Worm (Caenorhabditis elegans): ENCODE results near the gene dmd-7.

Gene dmd-7

ce11 chrV:6270552-6270951 is 23.8 kb downstream of the dmd-7 start, which contains the start of gene F31F7.2:
F31F7.2 (plus strand) TSS chrV:6270852.
- no peak for TF ChIP-seq unc-55 (GFP tag; optimal IDR thresholded peaks at IDR 0.05)
- TF ChIP-seq tbx-2 (tag; optimal IDR thresholded peaks at IDR 0.05), result no peak
- TF ChIP-seq sox-4 (tag; optimal IDR thresholded peaks at IDR 0.05), result no peak
- TF ChIP-seq unc-42 (tag; optimal IDR thresholded peaks at IDR 0.05), result no peak
- no peak for TF ChIP-seq pat-9 (tag; optimal IDR thresholded peaks at IDR 0.05)
- no peak for TF ChIP-seq pqm-1 (tag; optimal IDR thresholded peaks at IDR 0.05)
- no peak for TF ChIP-seq rnt-1 (tag; optimal IDR thresholded peaks at IDR 0.05)
- no peak for TF ChIP-seq lim-6 (tag; optimal IDR thresholded peaks at IDR 0.05)
- TF ChIP-seq pha-2 (tag; optimal IDR thresholded peaks at IDR 0.05), result no peak
- TF ChIP-seq fkh-10 (GFP tag; optimal IDR thresholded peaks at IDR 0.05), result no peak
- TF ChIP-seq K02D7.2 (tag; optimal IDR thresholded peaks at IDR 0.05), result no peak
- no peak for TF ChIP-seq sox-2 (GFP tag; IDR thresholded peaks at IDR 0.05)
- TF ChIP-seq hlh-6 (tag; optimal IDR thresholded peaks at IDR 0.05), result no peak
- no peak for TF ChIP-seq elt-2 (tag; optimal IDR thresholded peaks at IDR 0.05)
- no peak for TF ChIP-seq pros-1 (tag; optimal IDR thresholded peaks at IDR 0.05)
- no peak for TF ChIP-seq dve-1 (tag; optimal IDR thresholded peaks at IDR 0.05)
- TF ChIP-seq ama-1 (optimal IDR thresholded peaks at IDR 0.05), result no peak

ce11 chrV:6275209-6275608 is 28.5 kb downstream of the dmd-7 start:
- TF ChIP-seq hlh-8 (tag; optimal IDR thresholded peaks at IDR 0.05), result no peak
- no peak for TF ChIP-seq dve-1 (tag; optimal IDR thresholded peaks at IDR 0.05)
- no peak for TF ChIP-seq hlh-30 (tag; optimal IDR thresholded peaks at IDR 0.05; ENCODE audit: insufficient read depth)
- no peak for TF ChIP-seq sox-4 (tag; optimal IDR thresholded peaks at IDR 0.05)
- peak; percentile 39 for TF ChIP-seq elt-2 (tag; optimal IDR thresholded peaks at IDR 0.05)
- TF ChIP-seq pat-9 (tag; optimal IDR thresholded peaks at IDR 0.05), result no peak
- TF ChIP-seq lim-6 (tag; optimal IDR thresholded peaks at IDR 0.05), result no peak

- TF ChIP-seq ceh-31 (tag; optimal IDR thresholded peaks at IDR 0.05), result no peak
- TF ChIP-seq elt-2 (tag; optimal IDR thresholded peaks at IDR 0.05), result peak; percentile 21
- no peak for TF ChIP-seq Y22D7AL.16 (tag; optimal IDR thresholded peaks at IDR 0.05)
- no peak for TF ChIP-seq F13H6.1 (tag; optimal IDR thresholded peaks at IDR 0.05)
- no peak for TF ChIP-seq hlh-30 (tag; optimal IDR thresholded peaks at IDR 0.05; ENCODE audit: insufficient read depth)
- TF ChIP-seq nhr-11 (tag; optimal IDR thresholded peaks at IDR 0.05), result no peak
Measured at ce11 chrV:6276205-6276604, 29.5 kb downstream of the dmd-7 start, which contains the start of gene F31F7.1. F31F7.1 (plus strand) TSS chrV:6276439.

ce11 chrV:6277178-6277834 is 30.6 kb downstream of the dmd-7 start:
- TF ChIP-seq K09A11.1 (tag; optimal IDR thresholded peaks at IDR 0.05; ENCODE audit: insufficient read depth) (no peak), sdc-2 (tag; optimal IDR thresholded peaks at IDR 0.05) (no peak), hlh-30 (tag; optimal IDR thresholded peaks at IDR 0.05; ENCODE audit: insufficient read depth) (no peak), pax-1 (tag; optimal IDR thresholded peaks at IDR 0.05) (no peak), nhr-11 (tag; optimal IDR thresholded peaks at IDR 0.05) (no peak), ttx-3 (tag; optimal IDR thresholded peaks at IDR 0.05) (no peak), ceh-19 (GFP tag; optimal IDR thresholded peaks at IDR 0.05) (no peak), nhr-232 (tag; optimal IDR thresholded peaks at IDR 0.05) (no peak)

ce11 chrV:6278117-6279081 is 31.7 kb downstream of the dmd-7 start, which contains the start of gene fil-2:
fil-2 (plus strand) TSS chrV:6279031.
- TF ChIP-seq pros-1 (tag; optimal IDR thresholded peaks at IDR 0.05), result no peak
- no peak for TF ChIP-seq unc-42 (tag; optimal IDR thresholded peaks at IDR 0.05)
- TF ChIP-seq lim-6 (tag; optimal IDR thresholded peaks at IDR 0.05), result no peak
- no peak for TF ChIP-seq ceh-30 (tag; optimal IDR thresholded peaks at IDR 0.05)
- no peak for TF ChIP-seq ceh-34 (tag; optimal IDR thresholded peaks at IDR 0.05)
- no peak for TF ChIP-seq pat-9 (tag; optimal IDR thresholded peaks at IDR 0.05)
- TF ChIP-seq elt-2 (tag; optimal IDR thresholded peaks at IDR 0.05), result no peak

Data from whole organism, late embryonic.